Worm (Caenorhabditis elegans): ENCODE results near the gene syd-2.

syd-2 gene

DNA sequence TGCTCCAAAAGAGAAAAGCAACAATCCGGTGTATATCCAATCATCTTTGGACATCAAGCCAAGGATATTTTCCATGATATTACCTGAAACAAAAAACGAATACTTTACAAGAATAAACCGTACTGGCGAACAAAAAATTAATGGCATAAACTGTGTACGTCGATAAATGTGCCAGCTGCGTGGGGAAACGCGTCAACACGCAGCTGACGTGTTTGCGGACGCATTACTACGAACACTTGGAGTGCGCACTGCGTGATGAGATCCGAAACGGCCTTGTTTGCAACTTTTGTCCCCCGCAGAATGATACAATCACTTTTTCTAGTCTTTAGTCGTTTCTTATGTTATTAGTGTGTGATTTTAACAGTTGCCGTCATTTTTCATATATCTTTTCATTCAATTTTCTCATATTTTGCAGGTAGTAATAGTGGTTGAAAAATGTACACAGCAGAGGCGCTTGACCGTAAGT is 30.5 kb downstream of the syd-2 start, which contains the start of the genes mboa-7 and git-1:
Gene mboa-7, minus strand, starts transcription at position 83 of the 466 bp plus-strand sequence.
Gene git-1, plus strand, starts transcription at position 416 of the 466 bp plus-strand sequence.
- TF ChIP-seq ceh-39 (tag; optimal IDR thresholded peaks at IDR 0.05): no peak
- TF ChIP-seq unc-39 (tag; optimal IDR thresholded peaks at IDR 0.05): no peak
- TF ChIP-seq lin-32 (GFP tag; optimal IDR thresholded peaks at IDR 0.05): peak; percentile 49
- TF ChIP-seq nhr-12 (tag; optimal IDR thresholded peaks at IDR 0.05): no peak
- no peak for TF ChIP-seq mab-5 (tag; optimal IDR thresholded peaks at IDR 0.05)
- TF ChIP-seq blmp-1 (tag; optimal IDR thresholded peaks at IDR 0.05): no peak
- no peak for TF ChIP-seq ztf-11 (tag; optimal IDR thresholded peaks at IDR 0.05)
- no peak for TF ChIP-seq nhr-237 (tag; optimal IDR thresholded peaks at IDR 0.05)
- peak; percentile 37 for TF ChIP-seq pha-4 (tag; optimal IDR thresholded peaks at IDR 0.05)
- TF ChIP-seq zip-8 (tag; optimal IDR thresholded peaks at IDR 0.05): no peak
- TF ChIP-seq mep-1 (tag; optimal IDR thresholded peaks at IDR 0.05): peak; percentile 68
- peak; percentile 52 for TF ChIP-seq sptf-1 (tag; optimal IDR thresholded peaks at IDR 0.05)
- TF ChIP-seq M03D4.4 (tag; optimal IDR thresholded peaks at IDR 0.05): peak; percentile 59
- TF ChIP-seq mls-2 (tag; optimal IDR thresholded peaks at IDR 0.05): peak; percentile 42
- no peak for TF ChIP-seq nhr-28 (tag; optimal IDR thresholded peaks at IDR 0.05)
- no peak for TF ChIP-seq nhr-2 (tag; optimal IDR thresholded peaks at IDR 0.05)
- TF ChIP-seq ham-2 (GFP tag; optimal IDR thresholded peaks at IDR 0.05): no peak
- no peak for TF ChIP-seq sem-2 (GFP tag; optimal IDR thresholded peaks at IDR 0.05)
- TF ChIP-seq hlh-1 (tag; optimal IDR thresholded peaks at IDR 0.05): peak; percentile 66
- peak; percentile 76 for TF ChIP-seq lin-13 (tag; optimal IDR thresholded peaks at IDR 0.05)
- TF ChIP-seq tbx-8 (GFP tag; optimal IDR thresholded peaks at IDR 0.05): no peak
- TF ChIP-seq elt-3 (tag; optimal IDR thresholded peaks at IDR 0.05): no peak
- no peak for TF ChIP-seq nhr-76 (tag; optimal IDR thresholded peaks at IDR 0.05)
- no peak for TF ChIP-seq unc-62 (GFP tag; optimal IDR thresholded peaks at IDR 0.05)
- no peak for TF ChIP-seq drap-1 (GFP tag; optimal IDR thresholded peaks at IDR 0.05)
- no peak for TF ChIP-seq bed-3 (GFP tag; optimal IDR thresholded peaks at IDR 0.05)
- no peak for TF ChIP-seq snpc-4 (tag; optimal IDR thresholded peaks at IDR 0.05)
- no peak for TF ChIP-seq ceh-43 (GFP tag; optimal IDR thresholded peaks at IDR 0.05)
- no peak for TF ChIP-seq elt-1 (tag; optimal IDR thresholded peaks at IDR 0.05; ENCODE audit: borderline replicate concordance, insufficient read depth)
- peak; percentile 2 for TF ChIP-seq lsy-2 (tag; optimal IDR thresholded peaks at IDR 0.05)
- TF ChIP-seq unc-120 (tag; optimal IDR thresholded peaks at IDR 0.05; ENCODE audit: poor library complexity, severe bottlenecking): peak; percentile 38
- no peak for TF ChIP-seq ceh-83 (GFP tag; optimal IDR thresholded peaks at IDR 0.05)
- peak; percentile 9 for TF ChIP-seq ces-1 (GFP tag; optimal IDR thresholded peaks at IDR 0.05)
- no peak for TF ChIP-seq cnd-1 (tag; optimal IDR thresholded peaks at IDR 0.05)
- TF ChIP-seq flh-1 (GFP tag; optimal IDR thresholded peaks at IDR 0.05): no peak

DNA sequence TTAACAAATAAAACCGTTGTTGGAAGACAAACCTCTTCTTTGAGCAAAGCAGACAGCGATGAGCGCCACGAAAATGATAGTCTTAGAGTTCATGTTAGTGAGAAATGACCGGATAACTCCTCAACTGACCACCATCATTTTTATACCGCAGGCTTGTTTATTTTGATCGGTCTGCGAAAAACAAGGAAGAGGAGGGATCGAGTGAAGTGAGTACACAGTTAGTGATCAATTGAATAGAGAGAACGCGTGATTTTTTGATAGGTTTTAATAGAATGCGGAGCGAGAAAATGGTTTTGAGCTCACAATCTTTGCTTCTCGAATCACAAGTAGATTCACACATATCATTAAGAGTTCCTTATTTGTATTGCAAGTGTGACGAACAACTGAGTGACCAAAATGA is 33.7 kb downstream of the syd-2 start, which contains the start of gene F14F3.4:
Gene F14F3.4, minus strand, starts transcription at position 101 of the 400 bp plus-strand sequence.
- TF ChIP-seq nhr-2 (tag; optimal IDR thresholded peaks at IDR 0.05): no peak
- no peak for TF ChIP-seq blmp-1 (tag; optimal IDR thresholded peaks at IDR 0.05)
- no peak for TF ChIP-seq tbx-8 (GFP tag; optimal IDR thresholded peaks at IDR 0.05)
- no peak for TF ChIP-seq flh-1 (GFP tag; optimal IDR thresholded peaks at IDR 0.05)
- no peak for TF ChIP-seq pha-4 (tag; optimal IDR thresholded peaks at IDR 0.05)

DNA sequence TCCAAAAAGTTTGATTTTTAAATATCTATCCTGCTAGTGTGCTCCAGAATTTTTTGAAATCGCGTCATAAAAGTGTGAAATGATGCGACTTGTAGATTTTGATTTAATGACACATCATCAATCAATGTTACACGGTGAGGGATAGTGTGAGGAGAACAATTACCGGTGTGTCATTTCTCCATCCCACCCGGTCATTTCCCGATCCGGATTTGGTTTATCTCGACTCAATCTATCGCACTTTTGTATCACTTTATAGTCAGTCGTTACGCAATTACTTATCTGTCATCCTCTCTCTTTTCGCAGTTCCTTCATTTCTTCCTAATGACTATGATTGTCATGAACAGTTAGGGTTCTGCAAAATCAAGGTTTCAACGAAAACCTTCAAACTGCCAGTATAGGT is 34.9 kb downstream of the syd-2 start:
- TF ChIP-seq drap-1 (GFP tag; optimal IDR thresholded peaks at IDR 0.05) (no peak), unc-62 (GFP tag; optimal IDR thresholded peaks at IDR 0.05) (peak; percentile 92), ces-1 (GFP tag; optimal IDR thresholded peaks at IDR 0.05) (no peak), elt-1 (tag; optimal IDR thresholded peaks at IDR 0.05; ENCODE audit: borderline replicate concordance, insufficient read depth) (peak; percentile 91), nhr-2 (tag; optimal IDR thresholded peaks at IDR 0.05) (peak; percentile 69)

DNA sequence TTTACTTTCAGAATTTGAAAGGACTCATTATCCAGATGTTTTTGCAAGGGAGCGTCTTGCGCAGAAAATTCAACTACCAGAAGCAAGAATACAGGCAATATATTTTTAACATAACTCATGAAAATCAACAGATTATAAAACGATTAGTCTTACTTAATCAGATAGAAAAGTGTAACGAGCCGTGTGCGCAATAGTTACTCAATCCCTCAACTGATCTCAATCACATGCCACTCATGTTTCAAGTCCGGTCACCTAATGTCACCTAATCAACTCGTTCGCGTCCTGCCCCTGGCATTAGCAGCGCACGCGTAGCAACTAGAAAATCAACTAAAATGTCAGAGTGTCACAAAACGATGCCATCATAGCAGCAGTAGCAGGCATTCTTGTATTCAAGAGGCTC is 38.5 kb downstream of the syd-2 start:
- TF ChIP-seq ces-1 (GFP tag; optimal IDR thresholded peaks at IDR 0.05) (no peak), nhr-2 (tag; optimal IDR thresholded peaks at IDR 0.05) (peak; percentile 63)

All from whole organism, mixed stage, embryonic.